Worm (Caenorhabditis elegans) whole organism, late embryonic: ENCODE data around the gene ZK1290.7.

Source experiments
- nhr-232 ChIP-seq: sonication (generic microtip); optimal IDR thresholded peaks from 2 replicates; lab custom pipeline; 2016; ENCODE audit warnings: missing genetic modification characterization, missing compliant biosample characterization
- tbx-2 ChIP-seq: sonication (generic microtip); optimal IDR thresholded peaks from 2 replicates; lab custom pipeline; 2016; ENCODE audit warnings: missing genetic modification characterization, missing compliant biosample characterization

- no peak for TF ChIP-seq nhr-232 (tag; lab: Kevin White, UChicago)
- TF ChIP-seq tbx-2 (tag; lab: Kevin White, UChicago): no peak
Measured at ce11 chrII:7534369-7534768, 9.0 kb upstream of the ZK1290.7 start, which contains the start of gene wrt-10.
